Worm (Caenorhabditis elegans) whole organism, young adult: Measurements from ENCODE around the gene ZK829.3.

Experiments
- F55B11.4 ChIP-seq: sonication (generic microtip); optimal IDR thresholded peaks from 2 replicates; lab custom pipeline; 2016; ENCODE audit warnings: missing compliant biosample characterization, missing genetic modification characterization, borderline replicate concordance; ENCODE audit not compliant: insufficient read depth
- F57A8.1 ChIP-seq: fragments of 200-800 bp; sonication (Bioruptor generic); optimal IDR thresholded peaks from 2 replicates; lab custom pipeline; 2018; ENCODE audit warnings: mild to moderate bottlenecking, missing genetic modification characterization, moderate library complexity, missing compliant biosample characterization
- dpl-1 ChIP-seq: fragments of 150-350 bp; optimal IDR thresholded peaks from 2 replicates; lab custom pipeline; 2014; ENCODE audit warnings: missing biosample characterization, missing genetic modification reagents, missing genetic modification characterization
- gei-17 ChIP-seq: fragments of 200-800 bp; sonication (Bioruptor generic); optimal IDR thresholded peaks from 2 replicates; lab custom pipeline; 2018; ENCODE audit warnings: mild to moderate bottlenecking, missing genetic modification characterization, missing compliant biosample characterization
- hsf-1 ChIP-seq: fragments of 200-800 bp; sonication (Bioruptor generic); IDR thresholded peaks from 2 replicates; pipeline ENCODE4 v1.3.6; 2022; ENCODE audit warnings: missing genetic modification reagents, missing genetic modification characterization, missing compliant biosample characterization
- nfya-1 ChIP-seq: sonication (generic microtip); optimal IDR thresholded peaks from 2 replicates; lab custom pipeline; 2017; ENCODE audit warnings: antibody characterized with exemption, missing compliant biosample characterization, missing genetic modification characterization, borderline replicate concordance; ENCODE audit not compliant: insufficient read depth
- nfyb-1 ChIP-seq: fragments of 200-800 bp; sonication (Bioruptor generic); IDR thresholded peaks from 2 replicates; pipeline ENCODE4 v1.3.6; 2022; ENCODE audit warnings: missing genetic modification reagents, missing genetic modification characterization, missing compliant biosample characterization
- tbx-9 ChIP-seq: sonication (generic microtip); optimal IDR thresholded peaks from 2 replicates; lab custom pipeline; 2016; ENCODE audit warnings: borderline replicate concordance, missing genetic modification characterization, inconsistent platforms, missing compliant biosample characterization

- TF ChIP-seq hsf-1 (GFP tag; lab: Robert Waterston, UW) (no peak), tbx-9 (tag; lab: Kevin White, UChicago) (no peak), gei-17 (GFP tag; lab: Kevin White, UChicago) (no peak), nfyb-1 (GFP tag; lab: Robert Waterston, UW) (no peak), F55B11.4 (no peak), nfya-1 (tag; lab: Kevin White, UChicago) (no peak), dpl-1 (GFP tag; lab: Kevin White, UChicago) (no peak), F57A8.1 (no peak)
Measured at ce11 chrIV:11942313-11942712, 3.2 kb downstream of the ZK829.3 start, which contains the start of gene ZK829.1.
